Fruit fly (Drosophila melanogaster) whole organism, adult: ENCODE data around the gene CG6972.

Experiments
- CG11617 ChIP-seq: fragments of 200-800 bp; sonication (Bioruptor generic); optimal IDR thresholded peaks from 2 replicates; lab custom pipeline; 2017; ENCODE audit warnings: mild to moderate bottlenecking, missing biosample characterization, missing genetic modification reagents, missing genetic modification characterization
- CG12768 ChIP-seq: fragments of 200-800 bp; sonication (Bioruptor generic); optimal IDR thresholded peaks from 2 replicates; lab custom pipeline; 2017; ENCODE audit warnings: missing biosample characterization, missing genetic modification characterization, mild to moderate bottlenecking, moderate library complexity, missing genetic modification reagents
- bab1 ChIP-seq: fragments of 200-800 bp; sonication (Bioruptor generic); optimal IDR thresholded peaks from 3 replicates; lab custom pipeline; 2019; ENCODE audit warnings: missing biosample characterization, mild to moderate bottlenecking, missing genetic modification characterization, moderate library complexity
- kay ChIP-seq: fragments of 200-800 bp; sonication (Bioruptor generic); peaks from one replicate; lab custom pipeline; 2016; ENCODE audit warnings: missing biosample characterization, missing genetic modification characterization, borderline replicate concordance
- pad ChIP-seq: fragments of 200-800 bp; sonication (Bioruptor generic); optimal IDR thresholded peaks from 3 replicates; lab custom pipeline; 2017; ENCODE audit warnings: missing biosample characterization, missing genetic modification characterization, mild to moderate bottlenecking, moderate library complexity, missing genetic modification reagents
- tj ChIP-seq: fragments of 200-800 bp; sonication (Bioruptor generic); optimal IDR thresholded peaks from 3 replicates; lab custom pipeline; 2017; ENCODE audit warnings: missing biosample characterization, mild to moderate bottlenecking, missing genetic modification characterization, moderate library complexity

DNA sequence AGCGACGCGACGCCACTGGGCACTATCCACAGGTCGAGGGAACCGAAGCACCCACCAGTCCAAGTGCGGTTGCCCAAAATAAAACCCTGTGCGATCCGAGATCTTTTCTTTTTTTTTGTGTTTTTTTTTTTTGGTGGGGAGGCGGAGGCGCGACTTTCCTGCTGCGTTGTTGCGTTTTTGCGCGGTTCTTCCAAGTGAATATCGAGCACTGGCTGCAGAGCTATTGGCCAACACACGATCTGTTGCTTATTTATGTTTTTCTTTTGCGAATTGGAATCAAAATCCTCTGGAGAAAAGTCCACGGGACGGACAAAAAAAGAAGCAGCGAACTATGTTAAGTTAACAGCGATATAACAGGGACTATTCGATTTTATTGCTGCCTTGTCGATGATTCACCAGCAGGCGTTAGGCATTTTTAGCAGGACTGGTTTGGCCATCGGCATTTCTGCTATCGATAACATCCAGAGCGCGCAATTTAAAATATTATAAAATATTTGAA, 19.1 kb downstream of the CG6972 start, which contains the start of gene wge:
- TF ChIP-seq CG11617 = peak; percentile 27
- TF ChIP-seq kay (GFP tag; lab: Kevin White, UChicago) = peak; percentile 99
- TF ChIP-seq bab1 (GFP tag; lab: Kevin White, UChicago) = peak; percentile 43
- TF ChIP-seq tj (GFP tag; lab: Kevin White, UChicago) = peak; percentile 17
- peak; percentile 68 for TF ChIP-seq CG12768 (GFP tag; lab: Kevin White, UChicago)
- TF ChIP-seq pad (GFP tag; lab: Kevin White, UChicago) = no peak
